Fruit fly (Drosophila melanogaster) whole organism, embryonic: Measurements from ENCODE around the gene CG14245.

Experiments used
- Abd-B ChIP-seq: fragments of 200-800 bp; sonication (Bioruptor generic); optimal IDR thresholded peaks from 2 replicates; lab custom pipeline; 2018; ENCODE audit warnings: missing biosample characterization, mild to moderate bottlenecking, missing genetic modification characterization, moderate library complexity
- Atf-2 ChIP-seq: fragments of 200-800 bp; sonication (Bioruptor generic); optimal IDR thresholded peaks from 2 replicates; lab custom pipeline; 2016; ENCODE audit warnings: missing biosample characterization, missing genetic modification characterization
- CG1024 ChIP-seq: fragments of 200-800 bp; sonication (Bioruptor generic); IDR thresholded peaks from 2 replicates; pipeline ENCODE4 v1.3.6; 2022; ENCODE audit warnings: missing biosample characterization, missing genetic modification characterization
- CG12219 ChIP-seq: fragments of 200-800 bp; sonication (Bioruptor generic); optimal IDR thresholded peaks from 3 replicates; lab custom pipeline; 2018; ENCODE audit warnings: missing biosample characterization, mild to moderate bottlenecking, missing genetic modification characterization
- CG13296 ChIP-seq: fragments of 200-800 bp; sonication (Bioruptor generic); optimal IDR thresholded peaks from 3 replicates; lab custom pipeline; 2018; ENCODE audit warnings: missing biosample characterization, mild to moderate bottlenecking, missing genetic modification characterization
- CG14050 ChIP-seq: fragments of 200-800 bp; sonication (Bioruptor generic); IDR thresholded peaks from 3 replicates; pipeline ENCODE4 v1.3.6; 2022; ENCODE audit warnings: missing biosample characterization, missing genetic modification characterization
- CG14710 ChIP-seq: fragments of 200-800 bp; sonication (Bioruptor generic); optimal IDR thresholded peaks from 3 replicates; lab custom pipeline; 2019; ENCODE audit warnings: missing biosample characterization, mild to moderate bottlenecking, missing genetic modification characterization, moderate library complexity
- CG15696 ChIP-seq: fragments of 200-800 bp; sonication (Bioruptor generic); optimal IDR thresholded peaks from 2 replicates; lab custom pipeline; 2019; ENCODE audit warnings: missing biosample characterization, mild to moderate bottlenecking, missing genetic modification characterization, moderate library complexity
- CG17186 ChIP-seq: fragments of 200-800 bp; sonication (Bioruptor generic); optimal IDR thresholded peaks from 3 replicates; lab custom pipeline; 2017; ENCODE audit warnings: missing biosample characterization, missing genetic modification reagents, missing genetic modification characterization
- CG17361 ChIP-seq: fragments of 200-800 bp; sonication (Bioruptor generic); IDR thresholded peaks from 3 replicates; pipeline ENCODE4 v1.3.6; 2022; ENCODE audit warnings: missing biosample characterization, missing genetic modification characterization
- CG17568 ChIP-seq: fragments of 200-800 bp; sonication (Bioruptor generic); optimal IDR thresholded peaks from 2 replicates; lab custom pipeline; 2018; ENCODE audit warnings: missing biosample characterization, mild to moderate bottlenecking, missing genetic modification characterization, moderate library complexity
- CG17912 ChIP-seq: fragments of 200-800 bp; sonication (Bioruptor generic); optimal IDR thresholded peaks from 2 replicates; lab custom pipeline; 2018; ENCODE audit warnings: missing biosample characterization, mild to moderate bottlenecking, missing genetic modification characterization
- CG1792 ChIP-seq: fragments of 200-800 bp; sonication (Bioruptor generic); optimal IDR thresholded peaks from 2 replicates; lab custom pipeline; 2016; ENCODE audit warnings: missing biosample characterization, missing genetic modification characterization
- CG18262 ChIP-seq: fragments of 200-800 bp; optimal IDR thresholded peaks from 3 replicates; lab custom pipeline; 2019; ENCODE audit warnings: missing biosample characterization, mild to moderate bottlenecking, missing genetic modification characterization, moderate library complexity
- CG2678 ChIP-seq: fragments of 200-800 bp; sonication (Bioruptor generic); optimal IDR thresholded peaks from 3 replicates; lab custom pipeline; 2019; ENCODE audit warnings: missing biosample characterization, mild to moderate bottlenecking, missing genetic modification characterization, moderate library complexity
- CG2712 ChIP-seq: fragments of 200-800 bp; optimal IDR thresholded peaks from 3 replicates; lab custom pipeline; 2019; ENCODE audit warnings: missing biosample characterization, mild to moderate bottlenecking, missing genetic modification characterization, moderate library complexity
- CG30020 ChIP-seq: fragments of 200-800 bp; optimal IDR thresholded peaks from 2 replicates; lab custom pipeline; 2019; ENCODE audit warnings: missing biosample characterization, mild to moderate bottlenecking, missing genetic modification characterization, moderate library complexity
- CG30403 ChIP-seq: fragments of 200-800 bp; sonication (Bioruptor generic); optimal IDR thresholded peaks from 3 replicates; lab custom pipeline; 2016; ENCODE audit warnings: missing biosample characterization, missing genetic modification characterization
- CG34422 ChIP-seq: fragments of 200-800 bp; sonication (Bioruptor generic); IDR thresholded peaks from 3 replicates; pipeline ENCODE4 v1.3.6; 2022; ENCODE audit warnings: missing biosample characterization, missing genetic modification characterization
- CG3847 ChIP-seq: fragments of 200-800 bp; sonication (Bioruptor generic); IDR thresholded peaks from 2 replicates; pipeline ENCODE4 v1.3.6; 2022; ENCODE audit warnings: missing biosample characterization, missing genetic modification characterization
- CG3995 ChIP-seq: fragments of 200-800 bp; sonication (Bioruptor generic); optimal IDR thresholded peaks from 3 replicates; lab custom pipeline; 2016; ENCODE audit warnings: missing biosample characterization, missing genetic modification characterization
- CG4617 ChIP-seq: fragments of 200-800 bp; sonication (Bioruptor generic); optimal IDR thresholded peaks from 3 replicates; lab custom pipeline; 2016; ENCODE audit warnings: missing biosample characterization, missing genetic modification characterization, borderline replicate concordance
- CG6654 ChIP-seq: fragments of 200-800 bp; sonication (Bioruptor generic); optimal IDR thresholded peaks from 2 replicates; lab custom pipeline; 2017; ENCODE audit warnings: missing biosample characterization, mild to moderate bottlenecking, missing genetic modification characterization
- CG7963 ChIP-seq: fragments of 200-800 bp; sonication (Bioruptor generic); IDR thresholded peaks from 3 replicates; pipeline ENCODE4 v1.3.6; 2022; ENCODE audit warnings: missing biosample characterization, missing genetic modification characterization; ENCODE audit not compliant: partially characterized antibody
- CG9797 ChIP-seq: fragments of 200-800 bp; sonication (Bioruptor generic); optimal IDR thresholded peaks from 3 replicates; lab custom pipeline; 2018; ENCODE audit warnings: missing biosample characterization, mild to moderate bottlenecking, missing genetic modification characterization
- Dfd ChIP-seq, 2 experiments: fragments of >200 bp; optimal IDR thresholded peaks; 2 replicates each; lab custom pipeline; 2017; ENCODE audit warnings: missing biosample characterization in 2 of 2, missing genetic modification characterization in 2 of 2
- Dll ChIP-seq: fragments of 200-800 bp; sonication (Bioruptor generic); IDR thresholded peaks from 4 replicates; pipeline ENCODE4 v1.3.6; 2022; ENCODE audit warnings: missing biosample characterization, missing genetic modification characterization; ENCODE audit not compliant: partially characterized antibody
- Doc3 ChIP-seq: fragments of 200-800 bp; sonication (Bioruptor generic); IDR thresholded peaks from 3 replicates; pipeline ENCODE4 v1.3.6; 2022; ENCODE audit warnings: missing biosample characterization, missing genetic modification characterization; ENCODE audit not compliant: partially characterized antibody
- Dref ChIP-seq: fragments of 200-800 bp; sonication (Bioruptor generic); IDR thresholded peaks from 2 replicates; pipeline ENCODE4 v1.3.6; 2022; ENCODE audit warnings: missing biosample characterization, missing genetic modification characterization
- Elba2 ChIP-seq: fragments of 200-800 bp; sonication (Bioruptor generic); optimal IDR thresholded peaks from 3 replicates; lab custom pipeline; 2016; ENCODE audit warnings: missing biosample characterization, missing genetic modification characterization
- Fer1 ChIP-seq: fragments of 200-800 bp; sonication (Bioruptor generic); optimal IDR thresholded peaks from 2 replicates; lab custom pipeline; 2017; ENCODE audit warnings: missing biosample characterization, mild to moderate bottlenecking, missing genetic modification characterization
- Hsf ChIP-seq: fragments of 200-800 bp; sonication (Bioruptor generic); optimal IDR thresholded peaks from 3 replicates; lab custom pipeline; 2016; ENCODE audit warnings: missing biosample characterization, missing genetic modification characterization
- Lhr ChIP-seq: fragments of 200-800 bp; sonication (Bioruptor generic); optimal IDR thresholded peaks from 3 replicates; lab custom pipeline; 2017; ENCODE audit warnings: mild to moderate bottlenecking, missing biosample characterization, missing genetic modification reagents, missing genetic modification characterization
- MESR4 ChIP-seq: fragments of 200-800 bp; sonication (Bioruptor generic); optimal IDR thresholded peaks from 2 replicates; lab custom pipeline; 2018; ENCODE audit warnings: missing biosample characterization, mild to moderate bottlenecking, missing genetic modification characterization, moderate library complexity
- Med ChIP-seq: fragments of 200-800 bp; sonication (Bioruptor generic); peaks from one replicate; lab custom pipeline; 2016; ENCODE audit warnings: missing biosample characterization, missing genetic modification characterization, mild to moderate bottlenecking, inconsistent platforms, moderate library complexity
- NFAT ChIP-seq: fragments of 200-800 bp; sonication (Bioruptor generic); IDR thresholded peaks from 2 replicates; pipeline ENCODE4 v1.3.6; 2022; ENCODE audit warnings: missing biosample characterization, missing genetic modification characterization
- Oli ChIP-seq: fragments of 200-800 bp; sonication (Bioruptor generic); optimal IDR thresholded peaks from 2 replicates; lab custom pipeline; 2018; ENCODE audit warnings: missing biosample characterization, mild to moderate bottlenecking, missing genetic modification characterization, moderate library complexity
- TFAM ChIP-seq: fragments of 200-800 bp; sonication (Bioruptor generic); optimal IDR thresholded peaks from 2 replicates; lab custom pipeline; 2017; ENCODE audit warnings: missing biosample characterization, missing genetic modification characterization, inconsistent platforms
- Trl ChIP-seq, 3 experiments: fragments of >200 bp in 2 of 3; fragments of 200-800 bp in 1 of 3; sonication (Bioruptor generic) in 1 of 3; optimal IDR thresholded peaks; 2 replicates in 1 of 3; 3 replicates in 2 of 3; lab custom pipeline; 2016 to 2017; ENCODE audit warnings: missing biosample characterization in 1 of 3, missing genetic modification characterization in 1 of 3
- Xbp1 ChIP-seq: fragments of 200-800 bp; sonication (Bioruptor generic); optimal IDR thresholded peaks from 3 replicates; lab custom pipeline; 2016; ENCODE audit warnings: missing biosample characterization, mild to moderate bottlenecking, missing genetic modification characterization
- cas ChIP-seq: fragments of 200-800 bp; sonication (Bioruptor generic); IDR thresholded peaks from 2 replicates; pipeline ENCODE4 v1.3.6; 2022; ENCODE audit warnings: missing biosample characterization, missing genetic modification characterization
- ewg ChIP-seq: fragments of 200-800 bp; sonication (Bioruptor generic); optimal IDR thresholded peaks from 3 replicates; lab custom pipeline; 2017; ENCODE audit warnings: mild to moderate bottlenecking, missing biosample characterization, missing genetic modification reagents, missing genetic modification characterization
- gce ChIP-seq: fragments of 200-800 bp; sonication (Bioruptor generic); IDR thresholded peaks from 3 replicates; pipeline ENCODE4 v1.3.6; 2022; ENCODE audit warnings: missing biosample characterization, missing genetic modification characterization
- gem ChIP-seq: fragments of 200-800 bp; sonication (Bioruptor generic); optimal IDR thresholded peaks from 2 replicates; lab custom pipeline; 2019; ENCODE audit warnings: missing biosample characterization, mild to moderate bottlenecking, missing genetic modification characterization, moderate library complexity
- gfzf ChIP-seq: fragments of 200-800 bp; sonication (Bioruptor generic); optimal IDR thresholded peaks from 2 replicates; lab custom pipeline; 2016; ENCODE audit warnings: missing biosample characterization, mild to moderate bottlenecking, missing genetic modification characterization, moderate library complexity
- grau ChIP-seq: fragments of 200-800 bp; optimal IDR thresholded peaks from 3 replicates; lab custom pipeline; 2019; ENCODE audit warnings: missing biosample characterization, mild to moderate bottlenecking, missing genetic modification characterization, moderate library complexity
- lilli ChIP-seq: fragments of 200-800 bp; sonication (Bioruptor generic); optimal IDR thresholded peaks from 3 replicates; lab custom pipeline; 2016; ENCODE audit warnings: missing biosample characterization, missing genetic modification characterization
- phol ChIP-seq: fragments of 200-800 bp; sonication (Bioruptor generic); optimal IDR thresholded peaks from 3 replicates; lab custom pipeline; 2018; ENCODE audit warnings: missing biosample characterization, mild to moderate bottlenecking, missing genetic modification characterization, moderate library complexity
- pzg ChIP-seq: fragments of 200-800 bp; sonication (Bioruptor generic); optimal IDR thresholded peaks from 3 replicates; lab custom pipeline; 2018; ENCODE audit warnings: missing biosample characterization, mild to moderate bottlenecking, missing genetic modification characterization, moderate library complexity
- stwl ChIP-seq: fragments of 200-800 bp; sonication (Bioruptor generic); optimal IDR thresholded peaks from 3 replicates; lab custom pipeline; 2018; ENCODE audit warnings: missing biosample characterization, mild to moderate bottlenecking, missing genetic modification characterization, moderate library complexity
- sug ChIP-seq: fragments of 200-800 bp; optimal IDR thresholded peaks from 2 replicates; lab custom pipeline; 2019; ENCODE audit warnings: missing biosample characterization, mild to moderate bottlenecking, missing genetic modification characterization, moderate library complexity

Gene CG14245

DNA sequence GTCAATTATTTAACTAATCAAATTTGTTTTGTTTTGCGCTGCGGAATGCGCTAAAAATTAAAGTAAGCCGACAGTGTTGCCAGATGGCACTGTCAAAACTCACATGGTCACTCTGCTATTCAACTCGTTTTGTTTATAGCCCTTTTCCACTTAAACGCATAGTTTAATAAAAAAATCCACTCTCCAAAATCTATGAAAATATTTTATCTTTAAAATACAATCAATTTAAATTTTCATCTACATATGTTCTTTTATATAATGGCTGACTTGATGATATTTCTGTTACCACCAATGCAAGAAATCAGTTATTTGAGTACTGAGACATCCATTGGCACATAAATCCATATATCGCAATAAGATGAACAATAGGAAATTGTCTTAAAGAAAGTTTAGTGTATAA lies 11.2 kb upstream of the CG14245 start, which contains the start of gene CG6425 (continued):
- TF ChIP-seq CG1792 (no peak), CG7963 (GFP tag; lab: Robert Waterston, UW) (0 out of 3 replicates have a peak, but pooled peaks have one; percentile 10), Fer1 (GFP tag; lab: Kevin White, UChicago) (no peak), phol (tag; lab: Kevin White, UChicago) (peak; percentile 51), CG17912 (GFP tag; lab: Kevin White, UChicago) (no peak), CG15696 (tag; lab: Kevin White, UChicago) (peak; percentile 14), Trl (optimal IDR thresholded peaks at IDR 0.05; lab: Kevin White, UChicago) (no peak), Trl (GFP tag; optimal IDR thresholded peaks at IDR 0.05; lab: Kevin White, UChicago) (no peak), CG6654 (GFP tag; lab: Kevin White, UChicago) (no peak), grau (tag; lab: Kevin White, UChicago) (peak; percentile 38), CG30403 (peak; percentile 27), Xbp1 (GFP tag; lab: Kevin White, UChicago) (peak; percentile 22), sug (tag; lab: Kevin White, UChicago) (peak; percentile 26), gem (tag; lab: Kevin White, UChicago) (no peak), Oli (tag; lab: Kevin White, UChicago) (no peak), CG14050 (no peak), CG17361 (GFP tag; lab: Robert Waterston, UW) (peak; percentile 56; the same call in 2 of the 3 replicates), CG17568 (no peak), CG18262 (tag; lab: Kevin White, UChicago) (peak; percentile 20), CG9797 (GFP tag; lab: Kevin White, UChicago) (peak; percentile 31), CG3847 (GFP tag; lab: Robert Waterston, UW) (peak; percentile 79), CG2712 (peak; percentile 42), gfzf (GFP tag; lab: Kevin White, UChicago) (peak; percentile 62), Doc3 (no peak), Lhr (peak; percentile 37), Hsf (GFP tag; lab: Kevin White, UChicago) (peak; percentile 3), Dfd (GFP tag; optimal IDR thresholded peaks at IDR 0.05; lab: Kevin White, UChicago) (peak in 1 of 2 experiments; percentile 51), stwl (tag; lab: Kevin White, UChicago) (peak; percentile 37), Atf-2 (GFP tag; lab: Kevin White, UChicago) (no peak), TFAM (GFP tag; lab: Kevin White, UChicago) (no peak), Elba2 (peak; percentile 89), lilli (GFP tag; lab: Kevin White, UChicago) (peak; percentile 38), cas (GFP tag; lab: Robert Waterston, UW) (no peak), ewg (no peak), CG1024 (GFP tag; lab: Robert Waterston, UW) (peak; percentile 52; the same call in 1 of the 2 replicates), CG3995 (GFP tag; lab: Kevin White, UChicago) (no peak), CG12219 (GFP tag; lab: Kevin White, UChicago) (no peak), CG30020 (tag; lab: Kevin White, UChicago) (peak; percentile 89), CG14710 (tag; lab: Kevin White, UChicago) (peak; percentile 54), Abd-B (peak; percentile 60)

DNA sequence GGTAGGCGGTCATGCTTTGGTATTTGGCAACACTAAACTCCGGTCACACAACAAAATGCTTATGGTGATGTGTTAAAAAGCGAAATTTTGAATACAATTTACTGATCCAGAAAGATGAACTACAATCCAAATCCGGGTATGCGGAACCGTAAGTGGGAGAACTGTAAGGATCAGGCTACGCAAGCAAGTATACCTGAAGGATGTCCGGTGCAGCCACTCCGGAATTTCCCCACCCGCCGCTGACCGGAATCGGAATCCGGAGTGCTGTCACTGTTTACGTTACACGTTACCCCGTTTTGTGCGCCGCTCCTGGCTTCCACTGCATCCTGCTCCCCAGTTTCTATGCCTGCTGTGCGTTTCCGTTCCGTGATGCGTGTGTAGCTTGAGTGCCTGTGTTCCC lies 10.7 kb upstream of the CG14245 start, which contains the start of gene Yif1:
Gene Yif1 (plus strand): TSS at position 8 of the 400 bp plus-strand sequence.
- TF ChIP-seq CG4617 (peak; percentile 47), pzg (GFP tag; lab: Kevin White, UChicago) (peak; percentile 2), CG17186 (GFP tag; lab: Kevin White, UChicago) (no peak), CG34422 (peak; percentile 27; the same call in 1 of the 3 replicates), gfzf (GFP tag; lab: Kevin White, UChicago) (peak; percentile 53), CG13296 (GFP tag; lab: Kevin White, UChicago) (no peak), Dll (GFP tag; lab: Robert Waterston, UW) (0 out of 4 replicates have a peak, but pooled peaks have one; percentile 30), Med (GFP tag; lab: Kevin White, UChicago) (no peak), CG2678 (no peak), Dref (no peak), gce (no peak), MESR4 (GFP tag; lab: Kevin White, UChicago) (peak; percentile 70), NFAT (GFP tag; lab: Robert Waterston, UW) (no peak)
